Worm (Caenorhabditis elegans) whole organism, L4 larva: ENCODE measurements around the gene emc-3.

Experiments used
- ces-1 ChIP-seq: fragments of 150-350 bp; sonication (generic microtip); optimal IDR thresholded peaks from 4 replicates; lab custom pipeline; 2014; ENCODE audit warnings: missing biosample characterization, missing genetic modification reagents, missing genetic modification characterization
- dmd-9 ChIP-seq: fragments of 200-800 bp; sonication (Bioruptor generic); IDR thresholded peaks from 2 replicates; pipeline ENCODE4 v1.3.6; 2022; ENCODE audit warnings: missing genetic modification reagents, missing genetic modification characterization, missing compliant biosample characterization
- mep-1 ChIP-seq: fragments of 150-350 bp; sonication (generic microtip); optimal IDR thresholded peaks from 3 replicates; lab custom pipeline; 2014; ENCODE audit warnings: missing biosample characterization, missing genetic modification characterization

ce11 chrIV:13348592-13348991, 33.1 kb downstream of the emc-3 start, which contains the start of gene W02A2.12:
- TF ChIP-seq ces-1 (no peak), dmd-9 (GFP tag; lab: Robert Waterston, UW) (no peak), mep-1 (tag; lab: Kevin White, UChicago) (no peak)
